Worm (Caenorhabditis elegans): ENCODE measurements around the gene T05C12.1.
A peak's percentile ranks its signal among the peaks of the same experiment; 100 is the strongest.

Gene T05C12.1

DNA sequence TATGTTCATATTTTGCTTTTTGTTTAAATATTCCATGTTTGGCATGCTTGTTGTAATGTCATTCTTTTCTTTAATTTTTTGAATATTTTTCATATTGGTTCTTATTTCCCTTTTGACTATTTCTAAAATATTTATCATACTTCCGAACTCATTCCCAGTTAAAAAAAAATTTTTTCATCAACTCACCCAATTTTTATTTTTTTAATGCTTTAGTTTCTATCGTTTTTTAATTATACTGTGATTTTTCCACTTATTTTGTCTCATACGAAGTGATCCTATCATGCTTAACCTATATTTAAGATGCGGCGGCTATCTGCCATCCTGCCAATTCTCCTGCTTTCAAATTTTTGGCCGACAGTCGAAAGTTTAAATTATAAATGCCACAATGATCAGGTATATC is 25.0 kb downstream of the T05C12.1 start, which contains the start of gene qua-1:
qua-1 (plus strand) TSS at position 301 of the 400 bp plus-strand sequence.
- TF ChIP-seq klf-2 (GFP tag; conservative IDR thresholded peaks at IDR 0.05): no peak
- TF ChIP-seq med-1 (GFP tag; optimal IDR thresholded peaks at IDR 0.05; ENCODE audit: insufficient read depth): no peak
- no peak for TF ChIP-seq ztf-23 (GFP tag; IDR thresholded peaks at IDR 0.05)
- TF ChIP-seq ref-1 (GFP tag; conservative IDR thresholded peaks at IDR 0.05): no peak
- TF ChIP-seq cog-1 (tag; optimal IDR thresholded peaks at IDR 0.05): no peak
- no peak for TF ChIP-seq ztf-29 (GFP tag; IDR thresholded peaks at IDR 0.05)
- no peak for TF ChIP-seq tab-1 (GFP tag; IDR thresholded peaks at IDR 0.05)
- TF ChIP-seq T22C8.4 (GFP tag; IDR thresholded peaks at IDR 0.05): no peak
- no peak for TF ChIP-seq flt-1 (GFP tag; IDR thresholded peaks at IDR 0.05)

DNA sequence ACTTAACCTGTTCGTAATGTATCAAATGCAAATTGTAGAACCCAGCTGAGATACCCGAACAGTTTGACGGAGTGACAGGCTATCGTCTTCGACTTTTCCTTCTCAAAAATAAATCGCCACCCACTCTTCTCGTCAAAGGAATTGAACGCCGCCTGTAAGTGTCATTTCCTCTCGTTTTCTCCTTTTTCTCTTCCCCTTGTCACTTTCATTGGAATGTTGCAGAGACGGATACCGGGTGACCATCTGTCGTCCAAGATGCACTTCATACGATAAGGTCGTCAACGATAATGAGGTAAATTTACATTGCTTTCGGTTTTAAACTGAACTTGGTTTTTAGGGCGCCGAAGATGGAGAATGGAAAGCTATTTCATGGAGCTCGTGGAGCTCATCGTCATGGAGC is 26.3 kb downstream of the T05C12.1 start:
- TF ChIP-seq med-1 (GFP tag; optimal IDR thresholded peaks at IDR 0.05; ENCODE audit: insufficient read depth) (no peak), flt-1 (GFP tag; IDR thresholded peaks at IDR 0.05) (no peak), ztf-23 (GFP tag; IDR thresholded peaks at IDR 0.05) (no peak), ztf-29 (GFP tag; IDR thresholded peaks at IDR 0.05) (no peak), klf-2 (GFP tag; conservative IDR thresholded peaks at IDR 0.05) (no peak), tab-1 (GFP tag; IDR thresholded peaks at IDR 0.05) (no peak), cog-1 (tag; optimal IDR thresholded peaks at IDR 0.05) (no peak), T22C8.4 (GFP tag; IDR thresholded peaks at IDR 0.05) (no peak), ref-1 (GFP tag; conservative IDR thresholded peaks at IDR 0.05) (no peak)

DNA sequence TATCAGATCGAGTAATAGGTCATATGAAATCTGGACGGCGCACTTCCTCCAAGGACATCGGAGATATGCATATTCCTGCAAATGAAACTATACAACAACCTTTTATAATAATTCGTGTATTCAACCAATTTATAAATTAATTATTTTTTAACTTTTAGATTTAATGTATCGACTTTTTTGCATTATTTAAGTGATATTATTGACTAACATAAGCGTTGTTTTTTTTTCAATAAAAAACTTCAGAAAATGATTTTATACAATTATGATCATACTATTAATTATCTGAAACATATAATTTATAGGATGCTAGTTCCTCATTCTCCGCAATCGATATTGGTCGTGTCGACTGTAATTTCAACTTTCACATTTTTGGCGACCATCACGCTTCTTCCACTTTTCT is 30.6 kb downstream of the T05C12.1 start, which contains the start of gene col-76:
col-76 (plus strand) TSS at position 301 of the 400 bp plus-strand sequence.
- TF ChIP-seq ref-1 (GFP tag; conservative IDR thresholded peaks at IDR 0.05) (no peak), T22C8.4 (GFP tag; IDR thresholded peaks at IDR 0.05) (no peak), flt-1 (GFP tag; IDR thresholded peaks at IDR 0.05) (no peak), ztf-23 (GFP tag; IDR thresholded peaks at IDR 0.05) (no peak), tab-1 (GFP tag; IDR thresholded peaks at IDR 0.05) (no peak), cog-1 (tag; optimal IDR thresholded peaks at IDR 0.05) (no peak), med-1 (GFP tag; optimal IDR thresholded peaks at IDR 0.05; ENCODE audit: insufficient read depth) (no peak), ztf-29 (GFP tag; IDR thresholded peaks at IDR 0.05) (no peak), klf-2 (GFP tag; conservative IDR thresholded peaks at IDR 0.05) (no peak)

DNA sequence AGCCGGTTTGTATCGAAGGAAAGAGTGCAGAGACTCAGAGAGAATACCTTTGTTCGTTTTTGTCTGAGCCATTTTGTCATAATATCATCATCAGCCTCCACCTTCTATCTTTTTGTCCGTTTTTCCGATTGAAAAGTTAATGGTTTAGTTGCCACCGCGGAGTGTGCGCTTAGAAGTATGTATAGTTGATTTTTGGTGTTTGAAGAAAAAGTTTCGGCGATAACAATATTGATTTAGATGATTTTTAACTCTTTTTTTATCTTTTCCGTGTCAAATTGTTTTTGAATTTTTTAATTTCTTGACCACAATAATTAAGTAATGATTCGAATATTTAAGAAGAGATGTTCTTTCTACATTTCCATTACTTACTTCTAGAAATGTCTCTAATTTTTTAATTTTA is 32.1 kb downstream of the T05C12.1 start:
- TF ChIP-seq tab-1 (GFP tag; IDR thresholded peaks at IDR 0.05) (no peak), flt-1 (GFP tag; IDR thresholded peaks at IDR 0.05) (no peak), T22C8.4 (GFP tag; IDR thresholded peaks at IDR 0.05) (no peak), klf-2 (GFP tag; conservative IDR thresholded peaks at IDR 0.05) (no peak)

DNA sequence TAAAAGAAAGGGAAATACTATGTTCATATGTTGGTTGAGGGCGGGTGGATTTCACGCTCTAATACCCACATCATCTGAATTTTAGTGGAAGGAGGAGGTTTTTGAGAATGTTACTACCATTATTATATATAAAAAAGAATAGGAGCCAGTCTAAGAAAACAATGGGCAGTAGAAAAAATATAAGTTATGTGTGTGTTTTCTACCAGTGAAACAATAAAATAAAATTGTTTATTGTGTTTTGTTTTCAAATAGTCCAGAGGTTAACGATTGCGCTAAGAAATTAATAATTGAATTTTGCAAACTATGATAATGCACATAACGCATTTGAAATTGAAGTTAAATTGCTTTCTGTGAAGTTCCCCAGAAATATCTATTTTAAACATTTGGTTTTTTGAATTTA is 36.0 kb downstream of the T05C12.1 start, which contains the start of gene M110.8:
M110.8 (minus strand) TSS at position 101 of the 400 bp plus-strand sequence.
- TF ChIP-seq T22C8.4 (GFP tag; IDR thresholded peaks at IDR 0.05) (no peak), klf-2 (GFP tag; conservative IDR thresholded peaks at IDR 0.05) (no peak), tab-1 (GFP tag; IDR thresholded peaks at IDR 0.05) (no peak), ref-1 (GFP tag; conservative IDR thresholded peaks at IDR 0.05) (no peak)

DNA sequence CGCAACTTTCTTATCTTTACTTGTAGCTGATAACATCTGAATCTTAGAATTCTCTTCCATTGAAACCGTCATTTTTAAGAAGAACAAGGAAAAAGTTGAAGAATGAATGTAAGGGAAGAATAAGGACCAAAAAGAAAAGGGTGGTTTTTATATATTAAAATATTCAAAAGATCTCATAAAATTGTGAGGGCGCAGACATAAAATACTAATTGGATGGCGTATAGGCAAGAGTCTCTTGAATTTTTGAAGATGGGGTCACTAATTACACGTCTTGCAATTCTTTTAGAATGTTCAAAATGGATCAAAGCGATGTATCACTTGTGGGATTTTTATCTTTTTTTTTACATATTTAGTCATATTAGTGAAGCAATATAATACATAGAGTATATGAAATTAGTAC is 39.2 kb downstream of the T05C12.1 start, which contains the start of gene twk-3:
twk-3 (minus strand) TSS at position 101 of the 400 bp plus-strand sequence.
- TF ChIP-seq ztf-23 (GFP tag; IDR thresholded peaks at IDR 0.05) (no peak), flt-1 (GFP tag; IDR thresholded peaks at IDR 0.05) (no peak), T22C8.4 (GFP tag; IDR thresholded peaks at IDR 0.05) (no peak), cog-1 (tag; optimal IDR thresholded peaks at IDR 0.05) (no peak), klf-2 (GFP tag; conservative IDR thresholded peaks at IDR 0.05) (no peak), ref-1 (GFP tag; conservative IDR thresholded peaks at IDR 0.05) (no peak), med-1 (GFP tag; optimal IDR thresholded peaks at IDR 0.05; ENCODE audit: insufficient read depth) (no peak), tab-1 (GFP tag; IDR thresholded peaks at IDR 0.05) (no peak), ztf-29 (GFP tag; IDR thresholded peaks at IDR 0.05) (no peak)

DNA sequence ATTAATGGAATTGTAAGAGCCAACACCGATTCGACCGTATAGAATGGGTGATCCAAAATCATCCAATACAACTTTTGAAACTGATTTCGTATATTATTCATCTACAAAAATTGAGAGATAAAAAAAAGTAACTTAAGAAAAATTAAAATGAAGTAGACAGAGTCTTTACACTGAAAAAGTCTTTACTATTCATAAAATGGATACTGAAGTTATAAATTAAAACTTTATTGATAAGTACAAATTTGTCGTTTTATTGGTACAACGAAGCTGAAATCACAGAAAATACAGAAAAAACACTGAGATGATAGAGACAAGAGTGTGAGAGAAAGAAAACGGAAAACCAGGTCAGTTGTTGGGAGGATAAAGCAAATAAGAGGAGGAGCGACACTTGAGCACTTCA is 40.9 kb downstream of the T05C12.1 start, which contains the start of gene M110.10:
M110.10 (minus strand) TSS at position 101 of the 400 bp plus-strand sequence.
- TF ChIP-seq klf-2 (GFP tag; conservative IDR thresholded peaks at IDR 0.05) (no peak), tab-1 (GFP tag; IDR thresholded peaks at IDR 0.05) (no peak), ref-1 (GFP tag; conservative IDR thresholded peaks at IDR 0.05) (no peak), ztf-23 (GFP tag; IDR thresholded peaks at IDR 0.05) (no peak), ztf-29 (GFP tag; IDR thresholded peaks at IDR 0.05) (no peak), cog-1 (tag; optimal IDR thresholded peaks at IDR 0.05) (no peak), flt-1 (GFP tag; IDR thresholded peaks at IDR 0.05) (no peak), med-1 (GFP tag; optimal IDR thresholded peaks at IDR 0.05; ENCODE audit: insufficient read depth) (no peak), T22C8.4 (GFP tag; IDR thresholded peaks at IDR 0.05) (no peak)

DNA sequence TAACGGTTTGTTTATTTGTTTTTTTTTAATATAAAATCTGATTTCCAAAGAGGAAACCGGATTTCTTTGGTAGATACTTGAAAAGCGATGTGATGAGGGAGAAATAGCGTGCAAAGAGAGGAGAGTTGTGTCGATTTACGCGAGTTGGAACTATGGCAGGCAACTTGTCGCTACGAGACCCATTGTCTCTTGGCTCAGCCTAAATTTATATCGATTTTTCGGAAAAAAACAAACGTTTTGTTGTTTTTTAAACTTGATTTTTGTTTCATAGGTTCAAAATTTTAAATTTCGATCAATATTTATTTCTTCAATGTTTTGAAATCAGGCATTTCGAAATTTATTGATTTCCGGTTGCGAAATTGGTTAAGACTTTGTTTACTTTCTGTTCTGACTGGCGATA is 43.0 kb downstream of the T05C12.1 start, which contains the start of gene M110.3:
M110.3 (minus strand) TSS at position 184 of the 400 bp plus-strand sequence.
- TF ChIP-seq cog-1 (tag; optimal IDR thresholded peaks at IDR 0.05): no peak
- TF ChIP-seq ztf-23 (GFP tag; IDR thresholded peaks at IDR 0.05): no peak
- TF ChIP-seq ztf-29 (GFP tag; IDR thresholded peaks at IDR 0.05): no peak
- no peak for TF ChIP-seq tab-1 (GFP tag; IDR thresholded peaks at IDR 0.05)
- TF ChIP-seq med-1 (GFP tag; optimal IDR thresholded peaks at IDR 0.05; ENCODE audit: insufficient read depth): no peak
- no peak for TF ChIP-seq flt-1 (GFP tag; IDR thresholded peaks at IDR 0.05)
- peak; percentile 63; the same call in 1 of the 2 replicates for TF ChIP-seq T22C8.4 (GFP tag; IDR thresholded peaks at IDR 0.05)
- no peak for TF ChIP-seq klf-2 (GFP tag; conservative IDR thresholded peaks at IDR 0.05)

DNA sequence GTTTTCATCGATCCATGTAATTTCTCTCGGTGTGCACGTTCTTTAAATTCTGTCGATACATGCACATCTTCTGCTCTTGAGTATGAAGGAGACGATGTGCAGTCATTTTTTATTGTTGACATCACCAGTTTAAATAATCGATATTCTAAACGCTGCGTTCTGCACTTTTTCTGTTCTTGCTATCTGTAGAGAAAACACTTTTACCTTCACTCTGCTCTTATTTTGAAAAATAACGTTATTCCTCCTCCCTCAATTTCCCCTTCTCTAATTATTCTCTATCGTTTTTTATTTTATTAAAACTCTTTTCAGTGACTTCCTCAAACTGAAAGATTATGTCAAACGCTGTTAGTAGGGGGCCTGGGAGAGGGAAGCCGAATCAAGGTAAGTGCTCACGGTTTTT is 43.4 kb downstream of the T05C12.1 start, which contains the start of gene ifg-1:
ifg-1 (plus strand) TSS at position 301 of the 400 bp plus-strand sequence.
- TF ChIP-seq cog-1 (tag; optimal IDR thresholded peaks at IDR 0.05) (no peak), med-1 (GFP tag; optimal IDR thresholded peaks at IDR 0.05; ENCODE audit: insufficient read depth) (no peak)

DNA sequence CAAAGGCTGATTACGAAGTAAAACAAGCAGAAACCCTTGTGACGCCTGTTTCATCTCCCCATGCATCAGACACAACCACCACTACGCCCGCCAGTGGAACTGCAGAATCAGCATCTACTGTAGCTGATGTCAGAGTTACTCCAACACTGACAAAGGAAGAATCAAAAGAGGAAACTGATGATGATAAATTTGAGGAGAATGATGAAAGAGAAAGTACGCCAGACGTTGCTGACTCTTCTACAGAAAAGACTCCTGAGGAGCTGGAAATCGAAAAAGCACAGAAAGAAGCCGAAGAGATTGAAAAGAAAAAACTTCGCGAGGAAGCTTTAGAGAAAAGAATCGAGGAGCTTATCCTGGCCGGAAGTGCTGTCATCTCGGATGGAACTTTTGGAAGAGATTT is 44.8 kb downstream of the T05C12.1 start:
- TF ChIP-seq cog-1 (tag; optimal IDR thresholded peaks at IDR 0.05) (no peak), tab-1 (GFP tag; IDR thresholded peaks at IDR 0.05) (no peak), ztf-29 (GFP tag; IDR thresholded peaks at IDR 0.05) (no peak), ref-1 (GFP tag; conservative IDR thresholded peaks at IDR 0.05) (no peak), med-1 (GFP tag; optimal IDR thresholded peaks at IDR 0.05; ENCODE audit: insufficient read depth) (no peak), ztf-23 (GFP tag; IDR thresholded peaks at IDR 0.05) (no peak), klf-2 (GFP tag; conservative IDR thresholded peaks at IDR 0.05) (no peak), flt-1 (GFP tag; IDR thresholded peaks at IDR 0.05) (no peak), T22C8.4 (GFP tag; IDR thresholded peaks at IDR 0.05) (no peak)

Data from whole organism, midembryonic.